Fruit fly (Drosophila melanogaster) whole organism, embryonic: ENCODE data around the gene CG16756.
A peak's percentile ranks its signal among the peaks of the same experiment; 100 is the strongest.

Experiments
- Antp ChIP-seq: fragments of 200-800 bp; sonication (Bioruptor generic); optimal IDR thresholded peaks from 3 replicates; lab custom pipeline; 2016; ENCODE audit warnings: missing biosample characterization, missing genetic modification characterization
- Atf-2 ChIP-seq: fragments of 200-800 bp; sonication (Bioruptor generic); optimal IDR thresholded peaks from 2 replicates; lab custom pipeline; 2016; ENCODE audit warnings: missing biosample characterization, missing genetic modification characterization
- B-H2 ChIP-seq: fragments of 200-800 bp; sonication (Bioruptor generic); optimal IDR thresholded peaks from 2 replicates; lab custom pipeline; 2018; ENCODE audit warnings: missing biosample characterization, mild to moderate bottlenecking, missing genetic modification characterization
- Bdp1 ChIP-seq: fragments of 200-800 bp; sonication (Bioruptor generic); optimal IDR thresholded peaks from 3 replicates; lab custom pipeline; 2016; ENCODE audit warnings: missing biosample characterization, missing genetic modification characterization
- BtbVII ChIP-seq: fragments of 200-800 bp; sonication (Bioruptor generic); optimal IDR thresholded peaks from 3 replicates; lab custom pipeline; 2017; ENCODE audit warnings: missing biosample characterization, mild to moderate bottlenecking, missing genetic modification characterization
- C15 ChIP-seq: fragments of 200-800 bp; sonication (Bioruptor generic); IDR thresholded peaks from 3 replicates; pipeline ENCODE4 v1.3.6; 2022; ENCODE audit warnings: missing biosample characterization, missing genetic modification characterization
- CG10209 ChIP-seq: fragments of 200-800 bp; sonication (Bioruptor generic); optimal IDR thresholded peaks from 3 replicates; lab custom pipeline; 2017; ENCODE audit warnings: missing biosample characterization, mild to moderate bottlenecking, missing genetic modification characterization, missing genetic modification reagents
- CG10366 ChIP-seq: fragments of 200-800 bp; sonication (Bioruptor generic); IDR thresholded peaks from 2 replicates; pipeline ENCODE4 v1.3.6; 2022; ENCODE audit warnings: missing biosample characterization, missing genetic modification characterization
- CG10431 ChIP-seq: fragments of 200-800 bp; sonication (Bioruptor generic); optimal IDR thresholded peaks from 3 replicates; lab custom pipeline; 2018; ENCODE audit warnings: missing biosample characterization, mild to moderate bottlenecking, missing genetic modification characterization
- CG12659 ChIP-seq: fragments of 200-800 bp; sonication (Bioruptor generic); optimal IDR thresholded peaks from 3 replicates; lab custom pipeline; 2017; ENCODE audit warnings: mild to moderate bottlenecking, missing biosample characterization, missing genetic modification reagents, missing genetic modification characterization
- CG13775 ChIP-seq: fragments of 200-800 bp; sonication (Bioruptor generic); optimal IDR thresholded peaks from 3 replicates; lab custom pipeline; 2017; ENCODE audit warnings: missing biosample characterization, mild to moderate bottlenecking, missing genetic modification characterization
- CG15011 ChIP-seq: fragments of 200-800 bp; sonication (Bioruptor generic); optimal IDR thresholded peaks from 3 replicates; lab custom pipeline; 2018; ENCODE audit warnings: missing biosample characterization, mild to moderate bottlenecking, missing genetic modification characterization
- CG17568 ChIP-seq: fragments of 200-800 bp; sonication (Bioruptor generic); optimal IDR thresholded peaks from 2 replicates; lab custom pipeline; 2018; ENCODE audit warnings: missing biosample characterization, mild to moderate bottlenecking, missing genetic modification characterization, moderate library complexity
- CG17612 ChIP-seq: fragments of 200-800 bp; sonication (Bioruptor generic); IDR thresholded peaks from 2 replicates; pipeline ENCODE4 v1.3.6; 2022; ENCODE audit warnings: missing biosample characterization, missing genetic modification characterization
- CG1832 ChIP-seq: fragments of 200-800 bp; sonication (Bioruptor generic); optimal IDR thresholded peaks from 2 replicates; lab custom pipeline; 2017; ENCODE audit warnings: missing biosample characterization, mild to moderate bottlenecking, missing genetic modification characterization, inconsistent platforms
- CG18599 ChIP-seq: fragments of 200-800 bp; sonication (Bioruptor generic); optimal IDR thresholded peaks from 3 replicates; lab custom pipeline; 2017; ENCODE audit warnings: missing biosample characterization, missing genetic modification characterization, mild to moderate bottlenecking, moderate library complexity, missing genetic modification reagents
- CG3281 ChIP-seq: fragments of 200-800 bp; sonication (Bioruptor generic); optimal IDR thresholded peaks from 3 replicates; lab custom pipeline; 2017; ENCODE audit warnings: missing biosample characterization, mild to moderate bottlenecking, missing genetic modification characterization
- CG34376 ChIP-seq: fragments of 200-800 bp; sonication (Bioruptor generic); optimal IDR thresholded peaks from 2 replicates; lab custom pipeline; 2018; ENCODE audit warnings: missing biosample characterization, mild to moderate bottlenecking, missing genetic modification characterization
- CG42726 ChIP-seq: fragments of 200-800 bp; sonication (Bioruptor generic); IDR thresholded peaks from 2 replicates; pipeline ENCODE4 v1.3.6; 2022; ENCODE audit warnings: missing biosample characterization, missing genetic modification characterization; ENCODE audit not compliant: partially characterized antibody
- CG4820 ChIP-seq: fragments of 200-800 bp; sonication (Bioruptor generic); optimal IDR thresholded peaks from 3 replicates; lab custom pipeline; 2016; ENCODE audit warnings: missing biosample characterization, missing genetic modification characterization
- CG6254 ChIP-seq: fragments of 200-800 bp; sonication (Bioruptor generic); optimal IDR thresholded peaks from 3 replicates; lab custom pipeline; 2017; ENCODE audit warnings: mild to moderate bottlenecking, missing biosample characterization, missing genetic modification reagents, missing genetic modification characterization
- CG6765 ChIP-seq: fragments of 200-800 bp; sonication (Bioruptor generic); optimal IDR thresholded peaks from 3 replicates; lab custom pipeline; 2017; ENCODE audit warnings: missing biosample characterization, mild to moderate bottlenecking, missing genetic modification characterization
- CG6813 ChIP-seq: fragments of 200-800 bp; sonication (Bioruptor generic); optimal IDR thresholded peaks from 2 replicates; lab custom pipeline; 2017; ENCODE audit warnings: missing biosample characterization, missing genetic modification characterization, mild to moderate bottlenecking, moderate library complexity, missing genetic modification reagents
- CG6854 ChIP-seq: fragments of 200-800 bp; sonication (Bioruptor generic); optimal IDR thresholded peaks from 3 replicates; lab custom pipeline; 2017; ENCODE audit warnings: missing biosample characterization, mild to moderate bottlenecking, missing genetic modification characterization
- CG8359 ChIP-seq: fragments of 200-800 bp; sonication (Bioruptor generic); optimal IDR thresholded peaks from 2 replicates; lab custom pipeline; 2017; ENCODE audit warnings: missing biosample characterization, mild to moderate bottlenecking, missing genetic modification characterization, borderline replicate concordance
- CG9609 ChIP-seq: fragments of 200-800 bp; sonication (Bioruptor generic); optimal IDR thresholded peaks from 3 replicates; lab custom pipeline; 2016; ENCODE audit warnings: missing biosample characterization, missing genetic modification characterization
- Dek ChIP-seq: fragments of 200-800 bp; sonication (Bioruptor generic); optimal IDR thresholded peaks from 3 replicates; lab custom pipeline; 2019; ENCODE audit warnings: missing biosample characterization, mild to moderate bottlenecking, missing genetic modification characterization, moderate library complexity
- Kr ChIP-seq: fragments of 200-800 bp; sonication (Bioruptor generic); optimal IDR thresholded peaks from 2 replicates; lab custom pipeline; 2017; ENCODE audit warnings: missing biosample characterization, mild to moderate bottlenecking, missing genetic modification characterization
- Lpt ChIP-seq: fragments of >200 bp; optimal IDR thresholded peaks from 2 replicates; lab custom pipeline; 2018; ENCODE audit warnings: missing biosample characterization, missing genetic modification characterization
- Nf-YB ChIP-seq: fragments of 200-800 bp; sonication (Bioruptor generic); optimal IDR thresholded peaks from 3 replicates; lab custom pipeline; 2019; ENCODE audit warnings: missing biosample characterization, mild to moderate bottlenecking, missing genetic modification characterization, moderate library complexity
- Optix ChIP-seq: fragments of 200-800 bp; sonication (Bioruptor generic); IDR thresholded peaks from 3 replicates; pipeline ENCODE4 v1.3.6; 2022; ENCODE audit warnings: missing biosample characterization, missing genetic modification characterization
- Scr ChIP-seq: fragments of 200-800 bp; sonication (Bioruptor generic); IDR thresholded peaks from 2 replicates; pipeline ENCODE4 v1.3.6; 2022; ENCODE audit warnings: missing biosample characterization, missing genetic modification characterization; ENCODE audit not compliant: partially characterized antibody
- Sox102F ChIP-seq: fragments of 200-800 bp; sonication (Bioruptor generic); optimal IDR thresholded peaks from 2 replicates; lab custom pipeline; 2018; ENCODE audit warnings: missing biosample characterization, mild to moderate bottlenecking, missing genetic modification characterization, moderate library complexity
- Sry-β ChIP-seq: fragments of 200-800 bp; sonication (Bioruptor generic); optimal IDR thresholded peaks from 2 replicates; lab custom pipeline; 2018; ENCODE audit warnings: missing biosample characterization, mild to moderate bottlenecking, missing genetic modification characterization, moderate library complexity
- Tbp ChIP-seq: fragments of >200 bp; optimal IDR thresholded peaks from 2 replicates; lab custom pipeline; 2018; ENCODE audit warnings: missing biosample characterization, missing genetic modification characterization
- br ChIP-seq: fragments of >200 bp; optimal IDR thresholded peaks from 2 replicates; lab custom pipeline; 2017
- chn ChIP-seq: fragments of 200-800 bp; sonication (Bioruptor generic); optimal IDR thresholded peaks from 2 replicates; lab custom pipeline; 2016; ENCODE audit warnings: missing biosample characterization, missing genetic modification characterization
- danr ChIP-seq: fragments of 200-800 bp; sonication (Bioruptor generic); IDR thresholded peaks from 2 replicates; pipeline ENCODE4 v1.3.6; 2022; ENCODE audit warnings: missing biosample characterization, missing genetic modification characterization
- dpn ChIP-seq, 2 experiments: fragments of 200-800 bp; sonication (Bioruptor generic); optimal IDR thresholded peaks; 3 replicates each; lab custom pipeline; 2016; ENCODE audit warnings: missing biosample characterization in 2 of 2, missing genetic modification characterization in 2 of 2
- ems ChIP-seq: fragments of 200-800 bp; sonication (Bioruptor generic); optimal IDR thresholded peaks from 3 replicates; lab custom pipeline; 2016; ENCODE audit warnings: missing biosample characterization, missing genetic modification characterization
- gfzf ChIP-seq: fragments of 200-800 bp; sonication (Bioruptor generic); optimal IDR thresholded peaks from 2 replicates; lab custom pipeline; 2016; ENCODE audit warnings: missing biosample characterization, mild to moderate bottlenecking, missing genetic modification characterization, moderate library complexity
- pho ChIP-seq: fragments of 200-800 bp; sonication (Bioruptor generic); optimal IDR thresholded peaks from 2 replicates; lab custom pipeline; 2016; ENCODE audit warnings: missing biosample characterization, missing genetic modification characterization
- rib ChIP-seq: fragments of 200-800 bp; sonication (Bioruptor generic); IDR thresholded peaks from 2 replicates; pipeline ENCODE4 v1.3.6; 2022; ENCODE audit warnings: missing biosample characterization, missing genetic modification characterization
- scrt ChIP-seq: fragments of 200-800 bp; sonication (Bioruptor generic); optimal IDR thresholded peaks from 2 replicates; lab custom pipeline; 2018; ENCODE audit warnings: missing biosample characterization, mild to moderate bottlenecking, missing genetic modification characterization, moderate library complexity
- sima ChIP-seq: fragments of 200-800 bp; sonication (Bioruptor generic); optimal IDR thresholded peaks from 2 replicates; lab custom pipeline; 2016; ENCODE audit warnings: missing biosample characterization, missing genetic modification characterization
- so ChIP-seq: fragments of 200-800 bp; sonication (Bioruptor generic); IDR thresholded peaks from 3 replicates; pipeline ENCODE4 v1.3.6; 2022; ENCODE audit warnings: missing biosample characterization, missing genetic modification characterization
- sug ChIP-seq: fragments of 200-800 bp; optimal IDR thresholded peaks from 2 replicates; lab custom pipeline; 2019; ENCODE audit warnings: missing biosample characterization, mild to moderate bottlenecking, missing genetic modification characterization, moderate library complexity
- tio ChIP-seq: fragments of 200-800 bp; sonication (Bioruptor generic); optimal IDR thresholded peaks from 2 replicates; lab custom pipeline; 2017; ENCODE audit warnings: missing biosample characterization, missing genetic modification characterization, inconsistent platforms
- tx ChIP-seq: fragments of 200-800 bp; sonication (Bioruptor generic); optimal IDR thresholded peaks from 2 replicates; lab custom pipeline; 2016; ENCODE audit warnings: missing biosample characterization, missing genetic modification characterization
- unc-4 ChIP-seq: fragments of 200-800 bp; sonication (Bioruptor generic); IDR thresholded peaks from 2 replicates; pipeline ENCODE4 v1.3.6; 2022; ENCODE audit warnings: missing biosample characterization, missing genetic modification characterization; ENCODE audit not compliant: partially characterized antibody
- vnd ChIP-seq: fragments of 200-800 bp; sonication (Bioruptor generic); IDR thresholded peaks from 3 replicates; pipeline ENCODE4 v1.3.6; 2022; ENCODE audit warnings: missing biosample characterization, missing genetic modification characterization; ENCODE audit not compliant: partially characterized antibody

Gene CG16756

DNA sequence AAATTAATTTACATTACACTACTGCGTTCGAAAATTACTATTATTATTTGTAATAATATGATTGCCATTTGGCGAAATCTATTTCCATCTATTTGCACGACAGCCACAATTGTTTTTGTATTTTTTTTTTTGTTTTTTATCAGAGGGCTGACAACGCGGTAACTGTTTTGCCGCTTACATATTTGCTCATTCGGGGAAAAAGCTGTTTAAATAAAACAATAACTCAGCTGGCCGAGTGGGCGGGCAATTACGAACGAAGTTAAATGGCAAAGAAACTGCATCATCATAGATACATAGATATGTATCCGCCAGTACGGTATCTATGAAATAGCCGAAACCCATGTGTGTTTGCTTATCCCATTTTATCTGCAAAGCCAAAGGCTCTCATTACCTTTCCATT lies 18.4 kb upstream of the CG16756 start (continued):
- TF ChIP-seq scrt (GFP tag; lab: Kevin White, UChicago) (peak; percentile 9), ems (GFP tag; lab: Kevin White, UChicago) (no peak), Sox102F (GFP tag; lab: Kevin White, UChicago) (no peak), rib (GFP tag; lab: Robert Waterston, UW) (no peak), Sry-β (no peak), Bdp1 (GFP tag; lab: Kevin White, UChicago) (no peak), sug (no peak), Optix (GFP tag; lab: Robert Waterston, UW) (no peak), Scr (GFP tag; lab: Robert Waterston, UW) (no peak), gfzf (GFP tag; lab: Kevin White, UChicago) (no peak), tio (GFP tag; lab: Kevin White, UChicago) (no peak), CG3281 (GFP tag; lab: Kevin White, UChicago) (peak; percentile 37), sima (no peak), Tbp (GFP tag; lab: Kevin White, UChicago) (no peak), CG10431 (no peak), CG8359 (GFP tag; lab: Kevin White, UChicago) (no peak), CG17568 (GFP tag; lab: Kevin White, UChicago) (peak; percentile 20), Antp (no peak), C15 (GFP tag; lab: Robert Waterston, UW) (no peak), CG15011 (GFP tag; lab: Kevin White, UChicago) (no peak), CG12659 (GFP tag; lab: Kevin White, UChicago) (peak; percentile 12), unc-4 (no peak), pho (GFP tag; lab: Kevin White, UChicago) (no peak), CG13775 (no peak), Kr (no peak), B-H2 (GFP tag; lab: Kevin White, UChicago) (no peak), vnd (no peak), chn (GFP tag; lab: Kevin White, UChicago) (no peak), CG1832 (no peak), CG6813 (GFP tag; lab: Kevin White, UChicago) (peak; percentile 21), CG6854 (GFP tag; lab: Kevin White, UChicago) (peak; percentile 19), CG17612 (GFP tag; lab: Robert Waterston, UW) (no peak), br (lab: Kevin White, UChicago) (no peak), CG4820 (no peak), BtbVII (GFP tag; lab: Kevin White, UChicago) (peak; percentile 35), Dek (tag; lab: Kevin White, UChicago) (no peak), CG6254 (no peak), CG10209 (GFP tag; lab: Kevin White, UChicago) (no peak), CG6765 (GFP tag; lab: Kevin White, UChicago) (peak; percentile 15), danr (GFP tag; lab: Robert Waterston, UW) (no peak), so (no peak), Atf-2 (no peak), CG10366 (GFP tag; lab: Robert Waterston, UW) (no peak), tx (GFP tag; lab: Kevin White, UChicago) (no peak), CG42726 (GFP tag; lab: Robert Waterston, UW) (no peak), Lpt (GFP tag; lab: Kevin White, UChicago) (no peak), dpn (GFP tag; optimal IDR thresholded peaks at IDR 0.05; lab: Kevin White, UChicago) (no peak), CG18599 (GFP tag; lab: Kevin White, UChicago) (peak; percentile 71), CG9609 (no peak), Nf-YB (GFP tag; lab: Kevin White, UChicago) (no peak), CG34376 (GFP tag; lab: Kevin White, UChicago) (peak; percentile 17)
